Fruit fly (Drosophila melanogaster): ENCODE data around the gene CG7368.

dm6 chr3L:11577395-11577794, 19.6 kb upstream of the CG7368 start, which contains the start of gene CG33271:
- no peak for TF ChIP-seq CG1620 (GFP tag; optimal IDR thresholded peaks at IDR 0.05)
- no peak for TF ChIP-seq kay (GFP tag; ENCODE audit: borderline replicate concordance)
- TF ChIP-seq ovo (GFP tag; optimal IDR thresholded peaks at IDR 0.05), result no peak
